Fruit fly (Drosophila melanogaster) whole organism, embryonic: ENCODE results near the gene CG12592.
A peak's percentile ranks its signal among the peaks of the same experiment; 100 is the strongest.

Source experiments
- CG10431 ChIP-seq: fragments of 200-800 bp; sonication (Bioruptor generic); optimal IDR thresholded peaks from 3 replicates; lab custom pipeline; 2018; ENCODE audit warnings: missing biosample characterization, mild to moderate bottlenecking, missing genetic modification characterization
- CG31365 ChIP-seq: fragments of 200-800 bp; sonication (Bioruptor generic); optimal IDR thresholded peaks from 2 replicates; lab custom pipeline; 2018; ENCODE audit warnings: missing biosample characterization, mild to moderate bottlenecking, missing genetic modification characterization
- CG8944 ChIP-seq: fragments of 200-800 bp; sonication (Bioruptor generic); optimal IDR thresholded peaks from 3 replicates; lab custom pipeline; 2016; ENCODE audit warnings: missing biosample characterization, missing genetic modification characterization
- CTCF ChIP-seq: fragments of 200-800 bp; sonication (Bioruptor generic); optimal IDR thresholded peaks from 2 replicates; lab custom pipeline; 2017; ENCODE audit warnings: missing biosample characterization, mild to moderate bottlenecking, missing genetic modification characterization, moderate library complexity
- Lhr ChIP-seq: fragments of 200-800 bp; sonication (Bioruptor generic); optimal IDR thresholded peaks from 3 replicates; lab custom pipeline; 2017; ENCODE audit warnings: mild to moderate bottlenecking, missing biosample characterization, missing genetic modification reagents, missing genetic modification characterization
- Lim3 ChIP-seq: fragments of 200-800 bp; sonication (Bioruptor generic); IDR thresholded peaks from 2 replicates; pipeline ENCODE4 v1.3.6; 2022; ENCODE audit warnings: missing biosample characterization, missing genetic modification characterization
- Xrp1 ChIP-seq: fragments of 200-800 bp; sonication (Bioruptor generic); IDR thresholded peaks from 2 replicates; pipeline ENCODE4 v1.3.6; 2022; ENCODE audit warnings: missing biosample characterization, missing genetic modification characterization
- amos ChIP-seq: fragments of 200-800 bp; sonication (Bioruptor generic); IDR thresholded peaks from 2 replicates; pipeline ENCODE4 v1.3.6; 2022; ENCODE audit warnings: missing biosample characterization, missing genetic modification characterization; ENCODE audit not compliant: partially characterized antibody
- corto ChIP-seq: fragments of 200-800 bp; sonication (Bioruptor generic); optimal IDR thresholded peaks from 2 replicates; lab custom pipeline; 2016; ENCODE audit warnings: missing biosample characterization, mild to moderate bottlenecking, missing genetic modification characterization, moderate library complexity
- emc ChIP-seq: fragments of 200-800 bp; sonication (Bioruptor generic); optimal IDR thresholded peaks from 2 replicates; lab custom pipeline; 2016; ENCODE audit warnings: missing biosample characterization, missing genetic modification characterization
- eve ChIP-seq, 2 experiments: fragments of >200 bp; optimal IDR thresholded peaks; 2 replicates each; lab custom pipeline; 2017; ENCODE audit warnings: missing biosample characterization in 2 of 2, missing genetic modification characterization in 2 of 2
- pum ChIP-seq: fragments of 200-800 bp; sonication (Bioruptor generic); optimal IDR thresholded peaks from 2 replicates; lab custom pipeline; 2016; ENCODE audit warnings: missing biosample characterization, missing genetic modification characterization
- sob ChIP-seq: fragments of 200-800 bp; sonication (Bioruptor generic); IDR thresholded peaks from 2 replicates; pipeline ENCODE4 v1.3.6; 2022; ENCODE audit warnings: missing biosample characterization, missing genetic modification characterization
- tio ChIP-seq: fragments of 200-800 bp; sonication (Bioruptor generic); optimal IDR thresholded peaks from 2 replicates; lab custom pipeline; 2017; ENCODE audit warnings: missing biosample characterization, missing genetic modification characterization, inconsistent platforms

- TF ChIP-seq eve (GFP tag; optimal IDR thresholded peaks at IDR 0.05; lab: Kevin White, UChicago) (peak in 1 of 2 experiments; percentile 92), Lhr (GFP tag; lab: Kevin White, UChicago) (no peak), amos (GFP tag; lab: Robert Waterston, UW) (no peak), CG8944 (GFP tag; lab: Kevin White, UChicago) (peak; percentile 44), pum (GFP tag; lab: Kevin White, UChicago) (peak; percentile 44), CG10431 (GFP tag; lab: Kevin White, UChicago) (no peak), sob (GFP tag; lab: Robert Waterston, UW) (no peak), emc (peak; percentile 37), tio (peak; percentile 80), Xrp1 (GFP tag; lab: Robert Waterston, UW) (no peak), corto (GFP tag; lab: Kevin White, UChicago) (peak; percentile 65), CTCF (GFP tag; lab: Kevin White, UChicago) (peak; percentile 55), CG31365 (tag; lab: Kevin White, UChicago) (peak; percentile 62), Lim3 (no peak)
These were observed 12.8 kb downstream of the CG12592 start for dm6 chr3R:10350741-10351629.
